Worm (Caenorhabditis elegans): Measurements from ENCODE around the gene Y116A8C.19.

ce11 chrIV:17088849-17089248, 49.4 kb upstream of the Y116A8C.19 start, which contains the start of gene Y116A8C.43:
- TF ChIP-seq bed-3 (GFP tag; optimal IDR thresholded peaks at IDR 0.05) (no peak), elt-3 (tag; optimal IDR thresholded peaks at IDR 0.05) (no peak)

Measured in whole organism, mixed stage, embryonic.